Fruit fly (Drosophila melanogaster) whole organism, adult: ENCODE measurements around the gene Rai1.

ENCODE experiments used
- CG11617 ChIP-seq: fragments of 200-800 bp; sonication (Bioruptor generic); optimal IDR thresholded peaks from 2 replicates; lab custom pipeline; 2017; ENCODE audit warnings: mild to moderate bottlenecking, missing biosample characterization, missing genetic modification reagents, missing genetic modification characterization
- CG12768 ChIP-seq: fragments of 200-800 bp; sonication (Bioruptor generic); optimal IDR thresholded peaks from 2 replicates; lab custom pipeline; 2017; ENCODE audit warnings: missing biosample characterization, missing genetic modification characterization, mild to moderate bottlenecking, moderate library complexity, missing genetic modification reagents
- CG14711 ChIP-seq: fragments of 200-800 bp; sonication (Bioruptor generic); optimal IDR thresholded peaks from 2 replicates; lab custom pipeline; 2018; ENCODE audit warnings: missing biosample characterization, mild to moderate bottlenecking, missing genetic modification characterization, moderate library complexity
- CG1620 ChIP-seq: fragments of 200-800 bp; sonication (Bioruptor generic); optimal IDR thresholded peaks from 2 replicates; lab custom pipeline; 2016; ENCODE audit warnings: missing biosample characterization, missing genetic modification characterization
- CG33017 ChIP-seq: fragments of 200-800 bp; sonication (Bioruptor generic); optimal IDR thresholded peaks from 2 replicates; lab custom pipeline; 2018; ENCODE audit warnings: missing biosample characterization, mild to moderate bottlenecking, missing genetic modification characterization, moderate library complexity
- CG5204 ChIP-seq: fragments of 200-800 bp; sonication (Bioruptor generic); optimal IDR thresholded peaks from 2 replicates; lab custom pipeline; 2016; ENCODE audit warnings: missing biosample characterization, missing genetic modification characterization
- CG7045 ChIP-seq: fragments of 200-800 bp; sonication (Bioruptor generic); optimal IDR thresholded peaks from 2 replicates; lab custom pipeline; 2017; ENCODE audit warnings: missing biosample characterization, mild to moderate bottlenecking, missing genetic modification characterization
- CG7101 ChIP-seq: fragments of 200-800 bp; sonication (Bioruptor generic); optimal IDR thresholded peaks from 2 replicates; lab custom pipeline; 2018; ENCODE audit warnings: missing biosample characterization, mild to moderate bottlenecking, missing genetic modification characterization, moderate library complexity
- Clk ChIP-seq: fragments of 200-800 bp; sonication (Bioruptor generic); optimal IDR thresholded peaks from 2 replicates; lab custom pipeline; 2017; ENCODE audit warnings: missing biosample characterization, missing genetic modification characterization
- Crg-1 ChIP-seq: fragments of 200-800 bp; sonication (Bioruptor generic); optimal IDR thresholded peaks from 2 replicates; lab custom pipeline; 2016; ENCODE audit warnings: missing biosample characterization, missing genetic modification characterization
- Hr96 ChIP-seq: fragments of 200-800 bp; sonication (Bioruptor generic); optimal IDR thresholded peaks from 2 replicates; lab custom pipeline; 2016; ENCODE audit warnings: missing biosample characterization, missing genetic modification characterization
- Mnt ChIP-seq: fragments of 200-800 bp; sonication (Bioruptor generic); optimal IDR thresholded peaks from 2 replicates; lab custom pipeline; 2016; ENCODE audit warnings: missing biosample characterization, mild to moderate bottlenecking, missing genetic modification characterization
- bab1 ChIP-seq: fragments of 200-800 bp; sonication (Bioruptor generic); optimal IDR thresholded peaks from 3 replicates; lab custom pipeline; 2019; ENCODE audit warnings: missing biosample characterization, mild to moderate bottlenecking, missing genetic modification characterization, moderate library complexity
- cic ChIP-seq: fragments of 200-800 bp; sonication (Bioruptor generic); optimal IDR thresholded peaks from 2 replicates; lab custom pipeline; 2017; ENCODE audit warnings: missing biosample characterization, mild to moderate bottlenecking, missing genetic modification characterization, moderate library complexity
- cnc ChIP-seq, 2 experiments: fragments of >200 bp; optimal IDR thresholded peaks; 2 replicates each; lab custom pipeline; 2017
- kay ChIP-seq: fragments of 200-800 bp; sonication (Bioruptor generic); peaks from one replicate; lab custom pipeline; 2016; ENCODE audit warnings: missing biosample characterization, missing genetic modification characterization, borderline replicate concordance
- ovo ChIP-seq: fragments of 200-800 bp; sonication (Bioruptor generic); optimal IDR thresholded peaks from 2 replicates; lab custom pipeline; 2016; ENCODE audit warnings: missing biosample characterization, missing genetic modification characterization
- pad ChIP-seq: fragments of 200-800 bp; sonication (Bioruptor generic); optimal IDR thresholded peaks from 3 replicates; lab custom pipeline; 2017; ENCODE audit warnings: missing biosample characterization, missing genetic modification characterization, mild to moderate bottlenecking, moderate library complexity, missing genetic modification reagents
- tj ChIP-seq: fragments of 200-800 bp; sonication (Bioruptor generic); optimal IDR thresholded peaks from 3 replicates; lab custom pipeline; 2017; ENCODE audit warnings: missing biosample characterization, mild to moderate bottlenecking, missing genetic modification characterization, moderate library complexity
- toe ChIP-seq: fragments of 200-800 bp; sonication (Bioruptor generic); optimal IDR thresholded peaks from 2 replicates; lab custom pipeline; 2016; ENCODE audit warnings: missing biosample characterization, missing genetic modification characterization

The Rai1 gene

DNA sequence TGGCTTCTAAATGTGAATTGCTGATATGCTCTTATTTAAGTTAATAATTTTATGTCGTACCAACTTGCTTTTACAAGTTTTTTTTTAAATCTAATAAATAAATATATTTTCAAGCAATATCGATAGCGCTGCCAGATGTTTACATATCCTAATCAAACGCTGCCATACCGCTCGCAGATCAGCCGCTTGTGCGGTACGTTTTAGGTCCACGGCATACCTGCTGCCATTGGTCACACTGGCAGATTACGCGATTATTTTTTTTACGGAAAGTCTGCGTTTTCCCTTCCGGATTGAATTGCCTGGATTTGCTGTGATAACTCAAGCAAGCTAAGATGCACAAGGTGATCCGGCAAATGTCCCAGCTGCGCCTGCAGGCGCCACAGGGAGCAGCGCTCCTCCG lies 19.4 kb downstream of the Rai1 start, which contains the start of gene mRpL22:
Gene mRpL22, plus strand, starts transcription at position 191 of the 400 bp plus-strand sequence.
- no peak for TF ChIP-seq Crg-1
- peak; percentile 51 for TF ChIP-seq bab1

DNA sequence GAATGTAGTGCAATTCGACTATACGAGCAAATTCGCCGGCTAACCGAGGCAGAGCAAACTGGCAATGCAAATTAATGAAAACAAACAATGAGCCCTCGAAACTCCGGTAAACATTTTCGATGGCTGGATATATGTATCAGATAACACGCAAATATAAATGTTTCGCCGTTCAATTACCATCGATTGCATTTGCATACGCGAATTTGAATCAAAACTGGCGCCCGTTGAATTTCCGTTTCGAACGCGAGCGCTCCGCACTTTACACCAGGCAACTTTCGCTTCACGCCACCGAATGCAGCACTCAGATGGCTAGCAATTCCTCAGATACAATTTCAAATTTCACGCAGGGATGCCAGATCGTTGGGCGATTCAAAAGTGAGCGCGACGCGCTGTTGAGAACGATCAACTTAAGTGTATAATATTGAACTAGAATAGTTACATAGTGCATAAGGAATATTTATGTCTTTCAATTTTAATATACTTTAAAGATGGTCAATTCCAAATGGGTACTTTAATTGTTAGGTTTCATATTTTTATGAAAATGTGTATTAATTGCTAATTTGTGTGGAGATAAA lies 19.9 kb downstream of the Rai1 start, which contains the start of gene if:
Gene if, minus strand, starts transcription at position 294 of the 575 bp plus-strand sequence.
- TF ChIP-seq tj (GFP tag; lab: Kevin White, UChicago) (no peak), CG12768 (GFP tag; lab: Kevin White, UChicago) (no peak), ovo (GFP tag; lab: Kevin White, UChicago) (no peak), CG1620 (GFP tag; lab: Kevin White, UChicago) (no peak), cic (GFP tag; lab: Kevin White, UChicago) (no peak), CG33017 (tag; lab: Kevin White, UChicago) (no peak), toe (no peak), CG14711 (no peak), CG5204 (GFP tag; lab: Kevin White, UChicago) (no peak), pad (GFP tag; lab: Kevin White, UChicago) (no peak), CG11617 (GFP tag; lab: Kevin White, UChicago) (no peak), Clk (GFP tag; lab: Kevin White, UChicago) (no peak), Hr96 (GFP tag; lab: Kevin White, UChicago) (no peak), cnc (optimal IDR thresholded peaks at IDR 0.05; lab: Kevin White, UChicago) (no peak), CG7101 (no peak), bab1 (no peak), Mnt (GFP tag; lab: Kevin White, UChicago) (no peak), Crg-1 (no peak), kay (no peak), CG7045 (GFP tag; lab: Kevin White, UChicago) (no peak)

- TF ChIP-seq CG33017 (tag; lab: Kevin White, UChicago) (no peak), ovo (GFP tag; lab: Kevin White, UChicago) (no peak), kay (no peak), cnc (optimal IDR thresholded peaks at IDR 0.05; lab: Kevin White, UChicago) (no peak), CG7101 (no peak), toe (no peak), CG14711 (peak; percentile 13), cic (GFP tag; lab: Kevin White, UChicago) (no peak), CG7045 (GFP tag; lab: Kevin White, UChicago) (no peak), Crg-1 (no peak), bab1 (no peak), pad (GFP tag; lab: Kevin White, UChicago) (no peak), Hr96 (GFP tag; lab: Kevin White, UChicago) (no peak), Mnt (GFP tag; lab: Kevin White, UChicago) (peak; percentile 10), CG1620 (GFP tag; lab: Kevin White, UChicago) (no peak), CG11617 (GFP tag; lab: Kevin White, UChicago) (peak; percentile 28)
Observed at dm6 chrX:16782175-16782916, 20.8 kb downstream of the Rai1 start.

- TF ChIP-seq CG14711 = no peak
- TF ChIP-seq CG12768 (GFP tag; lab: Kevin White, UChicago) = no peak
- TF ChIP-seq cnc (optimal IDR thresholded peaks at IDR 0.05; lab: Kevin White, UChicago) = no peak
- TF ChIP-seq cic (GFP tag; lab: Kevin White, UChicago) = no peak
- no peak for TF ChIP-seq toe
- TF ChIP-seq Hr96 (GFP tag; lab: Kevin White, UChicago) = no peak
- no peak for TF ChIP-seq CG11617 (GFP tag; lab: Kevin White, UChicago)
- TF ChIP-seq bab1 = no peak
- no peak for TF ChIP-seq pad (GFP tag; lab: Kevin White, UChicago)
- no peak for TF ChIP-seq CG7101
- no peak for TF ChIP-seq CG5204 (GFP tag; lab: Kevin White, UChicago)
- TF ChIP-seq tj (GFP tag; lab: Kevin White, UChicago) = no peak
- TF ChIP-seq Clk (GFP tag; lab: Kevin White, UChicago) = no peak
- TF ChIP-seq CG1620 (GFP tag; lab: Kevin White, UChicago) = no peak
- no peak for TF ChIP-seq kay
- no peak for TF ChIP-seq Mnt (GFP tag; lab: Kevin White, UChicago)
- TF ChIP-seq ovo (GFP tag; lab: Kevin White, UChicago) = no peak
- no peak for TF ChIP-seq CG7045 (GFP tag; lab: Kevin White, UChicago)
- no peak for TF ChIP-seq CG33017 (tag; lab: Kevin White, UChicago)
- no peak for TF ChIP-seq Crg-1
Observed at dm6 chrX:16781055-16781454, 22.1 kb downstream of the Rai1 start.

DNA sequence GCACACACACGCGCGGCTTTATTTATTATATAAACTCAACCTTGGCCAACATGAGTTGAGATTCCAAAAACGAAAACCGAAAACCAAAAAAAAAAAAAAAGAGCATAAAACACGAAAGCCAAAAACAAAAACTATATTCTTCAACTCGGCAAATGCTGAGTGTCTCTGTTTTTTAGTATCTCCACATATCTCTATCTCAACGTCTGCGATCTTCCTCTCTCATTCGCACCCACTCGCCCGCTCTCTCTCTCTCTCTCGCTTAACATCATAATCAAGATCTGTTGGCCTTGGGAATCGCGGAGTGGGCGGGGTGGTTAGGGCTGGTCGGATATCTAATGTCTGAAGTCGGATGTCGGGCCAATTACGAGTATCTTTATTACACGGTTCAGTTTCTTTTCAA lies 22.9 kb downstream of the Rai1 start:
- TF ChIP-seq tj (GFP tag; lab: Kevin White, UChicago) (peak; percentile 71), CG12768 (GFP tag; lab: Kevin White, UChicago) (no peak), toe (no peak)

DNA sequence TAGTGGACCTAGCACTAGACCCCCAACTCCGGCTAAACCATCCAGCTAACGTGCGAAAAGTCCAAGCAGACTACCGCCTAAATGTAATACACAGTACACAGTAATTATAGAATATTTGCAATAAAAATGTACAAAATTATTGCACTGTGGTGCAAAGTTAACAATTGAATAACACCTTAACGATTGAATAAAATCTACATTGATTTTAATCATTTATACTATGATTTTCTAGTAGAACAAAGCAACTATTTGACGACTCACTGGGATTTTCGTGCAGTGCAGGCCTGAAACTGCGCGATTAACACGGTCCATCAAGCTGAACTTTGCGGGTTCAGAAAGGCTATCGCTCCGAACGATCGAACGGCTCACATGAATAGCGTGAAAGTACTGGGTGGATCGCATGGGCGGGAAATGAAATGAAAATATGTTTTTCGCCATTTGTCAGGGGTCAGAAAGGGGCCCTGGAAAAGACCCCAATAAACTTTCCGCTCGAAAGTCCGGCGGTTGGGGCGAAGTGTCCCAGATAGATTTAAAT lies 24.9 kb downstream of the Rai1 start:
- TF ChIP-seq tj (GFP tag; lab: Kevin White, UChicago) (no peak), ovo (GFP tag; lab: Kevin White, UChicago) (no peak), kay (peak; percentile 48), Clk (GFP tag; lab: Kevin White, UChicago) (no peak)
